Fruit fly (Drosophila melanogaster): ENCODE results near the gene Adgf-C.

DNA sequence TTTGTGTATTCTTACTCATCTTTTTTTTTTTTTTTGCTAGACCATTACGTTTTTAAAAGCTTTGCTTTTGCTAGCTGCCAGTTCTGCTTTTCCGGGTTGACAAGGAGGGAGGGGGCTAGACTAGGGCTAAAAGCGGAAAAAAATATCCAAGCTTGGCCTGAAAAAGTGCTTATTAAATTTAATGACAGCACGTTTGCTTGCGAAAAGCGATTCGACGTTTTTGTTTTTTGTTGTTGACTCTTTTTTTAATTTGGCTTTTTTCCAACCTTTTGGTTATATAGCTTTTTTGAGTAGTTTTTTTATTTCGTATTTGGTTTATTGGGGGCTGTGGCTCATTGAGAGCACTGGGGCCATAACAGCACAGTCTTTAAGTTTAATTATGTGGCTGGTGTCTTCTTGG lies 15.9 kb downstream of the Adgf-C start:
- TF ChIP-seq Hr78 (GFP tag; optimal IDR thresholded peaks at IDR 0.05) = no peak
- TF ChIP-seq h (GFP tag; optimal IDR thresholded peaks at IDR 0.05) = no peak
